Fruit fly (Drosophila melanogaster): Measurements from ENCODE around the gene Miro.

Gene Miro

DNA sequence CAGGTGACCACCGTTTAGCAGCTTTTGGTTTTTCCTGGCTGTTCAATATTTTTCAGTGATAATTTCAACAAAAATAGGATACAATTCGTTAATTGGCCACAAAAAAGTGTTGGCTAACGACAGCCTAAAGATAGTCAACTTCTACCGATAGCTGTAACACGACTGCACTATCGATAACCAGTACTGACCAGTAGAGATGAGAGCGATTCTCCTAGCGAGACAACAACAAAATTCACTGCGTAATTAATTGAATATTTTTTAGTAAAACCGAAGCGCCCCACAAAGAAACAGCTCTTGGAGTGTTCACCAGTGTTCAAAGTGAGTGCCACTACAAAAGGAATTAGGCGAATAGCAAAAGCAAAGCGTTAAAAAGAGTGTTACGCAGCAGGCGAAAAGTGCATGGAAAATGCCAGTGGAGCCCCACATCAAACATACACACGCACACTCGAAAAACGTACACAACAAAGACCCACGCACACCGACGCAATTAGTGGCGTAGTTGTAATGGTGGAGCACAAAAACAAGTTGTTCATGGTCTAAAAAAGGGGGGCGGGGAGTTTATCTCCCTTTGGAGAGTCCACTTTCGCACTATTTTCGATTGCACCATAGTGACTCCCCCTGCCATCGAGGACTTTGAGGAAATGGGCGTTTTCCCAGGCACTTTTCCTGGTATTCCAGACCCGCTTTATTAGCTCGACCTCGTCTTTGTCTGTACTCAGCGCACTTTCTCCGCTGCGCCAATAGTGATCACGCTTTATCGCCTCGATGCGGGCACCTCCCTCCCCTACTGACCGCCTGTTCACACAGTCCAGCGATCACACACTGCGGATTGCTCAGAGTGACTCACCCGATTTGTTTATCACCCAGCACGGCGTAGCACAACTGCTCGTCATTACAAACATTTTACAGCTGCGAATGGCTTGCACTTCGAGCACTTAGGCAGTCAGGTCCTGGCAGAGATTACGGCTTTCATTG, 45.5 kb downstream of the Miro start, which contains the start of the genes Epp and Rab7 (continued):
- TF ChIP-seq CG32532 (GFP tag; IDR thresholded peaks at IDR 0.05) (peak; percentile 29; the same call in 1 of the 2 replicates), sim (GFP tag; IDR thresholded peaks at IDR 0.05) (no peak), CG7271 (tag; optimal IDR thresholded peaks at IDR 0.05) (peak; percentile 28), Hr51 (GFP tag; optimal IDR thresholded peaks at IDR 0.05) (peak in 1 of 2 experiments; percentile 52), hb (GFP tag; IDR thresholded peaks at IDR 0.05; ENCODE audit: partially characterized antibody) (peak; percentile 86), CG2202 (tag; optimal IDR thresholded peaks at IDR 0.05) (peak; percentile 3), zfh2 (GFP tag; optimal IDR thresholded peaks at IDR 0.05) (peak; percentile 70), CG11093 (GFP tag; IDR thresholded peaks at IDR 0.05) (no peak), HHEX (GFP tag; optimal IDR thresholded peaks at IDR 0.05) (peak; percentile 23), CG10267 (tag; optimal IDR thresholded peaks at IDR 0.05) (peak; percentile 96), CG33557 (GFP tag; optimal IDR thresholded peaks at IDR 0.05) (no peak), sug (tag; optimal IDR thresholded peaks at IDR 0.05) (peak; percentile 54), dpn (GFP tag; optimal IDR thresholded peaks at IDR 0.05) (peak; percentile 53 to 67), ken (GFP tag; IDR thresholded peaks at IDR 0.05) (peak; percentile 53; the same call in 1 of the 3 replicates), bab2 (GFP tag; optimal IDR thresholded peaks at IDR 0.05) (peak; percentile 15), bbx (GFP tag; IDR thresholded peaks at IDR 0.05; ENCODE audit: partially characterized antibody) (peak; percentile 95), odd (GFP tag; optimal IDR thresholded peaks at IDR 0.05) (peak; percentile 12), CG12942 (GFP tag; optimal IDR thresholded peaks at IDR 0.05) (peak; percentile 41), chm (GFP tag; IDR thresholded peaks at IDR 0.05) (peak; percentile 58; the same call in 1 of the 2 replicates), sima (GFP tag; optimal IDR thresholded peaks at IDR 0.05) (no peak), CG11456 (GFP tag; IDR thresholded peaks at IDR 0.05) (0 out of 3 replicates have a peak, but pooled peaks have one; percentile 44), vfl (GFP tag; optimal IDR thresholded peaks at IDR 0.05) (peak; percentile 8), CG4282 (GFP tag; optimal IDR thresholded peaks at IDR 0.05) (peak; percentile 12), CG10654 (GFP tag; optimal IDR thresholded peaks at IDR 0.05) (peak; percentile 30), shn (GFP tag; optimal IDR thresholded peaks at IDR 0.05) (peak; percentile 43), CG6272 (GFP tag; IDR thresholded peaks at IDR 0.05) (0 out of 2 replicates have a peak, but pooled peaks have one; percentile 9), crp (GFP tag; optimal IDR thresholded peaks at IDR 0.05) (peak in 1 of 2 experiments; percentile 31), H15 (GFP tag; IDR thresholded peaks at IDR 0.05) (no peak), ash1 (GFP tag; optimal IDR thresholded peaks at IDR 0.05) (peak; percentile 29), D (optimal IDR thresholded peaks at IDR 0.05) (no peak), D (GFP tag; optimal IDR thresholded peaks at IDR 0.05) (no peak), NFAT (GFP tag; IDR thresholded peaks at IDR 0.05) (peak; percentile 66; the same call in 1 of the 2 replicates), Hmx (GFP tag; optimal IDR thresholded peaks at IDR 0.05) (no peak), ttk (GFP tag; IDR thresholded peaks at IDR 0.05) (no peak), CG3726 (GFP tag; IDR thresholded peaks at IDR 0.05) (no peak), tll (GFP tag; optimal IDR thresholded peaks at IDR 0.05) (peak in 1 of 2 experiments; percentile 0), CG42726 (GFP tag; IDR thresholded peaks at IDR 0.05; ENCODE audit: partially characterized antibody) (peak; percentile 93), dysf (GFP tag; IDR thresholded peaks at IDR 0.05) (peak; percentile 32; the same call in 1 of the 3 replicates), CG4617 (GFP tag; optimal IDR thresholded peaks at IDR 0.05; ENCODE audit: borderline replicate concordance) (peak; percentile 90), CG43689 (GFP tag; IDR thresholded peaks at IDR 0.05) (no peak), unc-4 (GFP tag; IDR thresholded peaks at IDR 0.05; ENCODE audit: partially characterized antibody) (peak; percentile 95), Rfx (GFP tag; IDR thresholded peaks at IDR 0.05) (peak; percentile 81), CG10431 (GFP tag; optimal IDR thresholded peaks at IDR 0.05) (no peak), nom (GFP tag; optimal IDR thresholded peaks at IDR 0.05) (peak; percentile 90), MBD-R2 (GFP tag; IDR thresholded peaks at IDR 0.05) (peak; percentile 84), CG12236 (GFP tag; optimal IDR thresholded peaks at IDR 0.05) (no peak), CG17912 (GFP tag; optimal IDR thresholded peaks at IDR 0.05) (peak; percentile 22)

All from whole organism, embryonic.